Fruit fly (Drosophila melanogaster) whole organism, embryonic: ENCODE measurements around the gene CG13008.

ENCODE experiments used
- Abd-B ChIP-seq: fragments of 200-800 bp; sonication (Bioruptor generic); optimal IDR thresholded peaks from 2 replicates; lab custom pipeline; 2018; ENCODE audit warnings: missing biosample characterization, mild to moderate bottlenecking, missing genetic modification characterization, moderate library complexity
- BEAF-32 ChIP-seq: fragments of 200-800 bp; sonication (Bioruptor generic); optimal IDR thresholded peaks from 3 replicates; lab custom pipeline; 2017; ENCODE audit warnings: missing biosample characterization, missing genetic modification characterization, mild to moderate bottlenecking, moderate library complexity, missing genetic modification reagents
- CG11504 ChIP-seq: fragments of 200-800 bp; sonication (Bioruptor generic); optimal IDR thresholded peaks from 3 replicates; lab custom pipeline; 2019; ENCODE audit warnings: missing biosample characterization, mild to moderate bottlenecking, missing genetic modification characterization, moderate library complexity
- CG12104 ChIP-seq: fragments of 200-800 bp; sonication (Bioruptor generic); optimal IDR thresholded peaks from 3 replicates; lab custom pipeline; 2016; ENCODE audit warnings: missing biosample characterization, missing genetic modification characterization
- CG13287 ChIP-seq: fragments of 200-800 bp; sonication (Bioruptor generic); IDR thresholded peaks from 2 replicates; pipeline ENCODE4 v1.3.6; 2022; ENCODE audit warnings: missing biosample characterization, missing genetic modification characterization; ENCODE audit not compliant: partially characterized antibody
- CG13775 ChIP-seq: fragments of 200-800 bp; sonication (Bioruptor generic); optimal IDR thresholded peaks from 3 replicates; lab custom pipeline; 2017; ENCODE audit warnings: missing biosample characterization, mild to moderate bottlenecking, missing genetic modification characterization
- CG15011 ChIP-seq: fragments of 200-800 bp; sonication (Bioruptor generic); optimal IDR thresholded peaks from 3 replicates; lab custom pipeline; 2018; ENCODE audit warnings: missing biosample characterization, mild to moderate bottlenecking, missing genetic modification characterization
- CG1832 ChIP-seq: fragments of 200-800 bp; sonication (Bioruptor generic); optimal IDR thresholded peaks from 2 replicates; lab custom pipeline; 2017; ENCODE audit warnings: missing biosample characterization, mild to moderate bottlenecking, missing genetic modification characterization, inconsistent platforms
- CG31365 ChIP-seq: fragments of 200-800 bp; sonication (Bioruptor generic); optimal IDR thresholded peaks from 2 replicates; lab custom pipeline; 2018; ENCODE audit warnings: missing biosample characterization, mild to moderate bottlenecking, missing genetic modification characterization
- CG33213 ChIP-seq: fragments of 200-800 bp; sonication (Bioruptor generic); optimal IDR thresholded peaks from 3 replicates; lab custom pipeline; 2016; ENCODE audit warnings: missing biosample characterization, missing genetic modification characterization
- CG3838 ChIP-seq: fragments of 200-800 bp; sonication (Bioruptor generic); optimal IDR thresholded peaks from 3 replicates; lab custom pipeline; 2016; ENCODE audit warnings: missing biosample characterization, missing genetic modification characterization
- CG6254 ChIP-seq: fragments of 200-800 bp; sonication (Bioruptor generic); optimal IDR thresholded peaks from 3 replicates; lab custom pipeline; 2017; ENCODE audit warnings: mild to moderate bottlenecking, missing biosample characterization, missing genetic modification reagents, missing genetic modification characterization
- CG7357 ChIP-seq: fragments of 200-800 bp; sonication (Bioruptor generic); IDR thresholded peaks from 3 replicates; pipeline ENCODE4 v1.3.6; 2022; ENCODE audit warnings: missing biosample characterization, missing genetic modification characterization
- CG7839 ChIP-seq: fragments of 200-800 bp; sonication (Bioruptor generic); optimal IDR thresholded peaks from 3 replicates; lab custom pipeline; 2018; ENCODE audit warnings: missing biosample characterization, mild to moderate bottlenecking, missing genetic modification characterization, moderate library complexity
- CG8388 ChIP-seq: fragments of 200-800 bp; sonication (Bioruptor generic); optimal IDR thresholded peaks from 2 replicates; lab custom pipeline; 2019; ENCODE audit warnings: missing biosample characterization, mild to moderate bottlenecking, missing genetic modification characterization, moderate library complexity
- CG9609 ChIP-seq: fragments of 200-800 bp; sonication (Bioruptor generic); optimal IDR thresholded peaks from 3 replicates; lab custom pipeline; 2016; ENCODE audit warnings: missing biosample characterization, missing genetic modification characterization
- CG9797 ChIP-seq: fragments of 200-800 bp; sonication (Bioruptor generic); optimal IDR thresholded peaks from 3 replicates; lab custom pipeline; 2018; ENCODE audit warnings: missing biosample characterization, mild to moderate bottlenecking, missing genetic modification characterization
- CG9932 ChIP-seq: fragments of 200-800 bp; sonication (Bioruptor generic); IDR thresholded peaks from 2 replicates; pipeline ENCODE4 v1.3.6; 2022; ENCODE audit warnings: missing biosample characterization, missing genetic modification characterization
- CTCF ChIP-seq: fragments of 200-800 bp; sonication (Bioruptor generic); optimal IDR thresholded peaks from 2 replicates; lab custom pipeline; 2017; ENCODE audit warnings: missing biosample characterization, mild to moderate bottlenecking, missing genetic modification characterization, moderate library complexity
- Dp ChIP-seq: fragments of 200-800 bp; sonication (Bioruptor generic); optimal IDR thresholded peaks from 2 replicates; lab custom pipeline; 2018; ENCODE audit warnings: missing biosample characterization, mild to moderate bottlenecking, missing genetic modification characterization, moderate library complexity
- Dref ChIP-seq: fragments of 200-800 bp; sonication (Bioruptor generic); IDR thresholded peaks from 2 replicates; pipeline ENCODE4 v1.3.6; 2022; ENCODE audit warnings: missing biosample characterization, missing genetic modification characterization
- E2f2 ChIP-seq: fragments of 200-800 bp; sonication (Bioruptor generic); IDR thresholded peaks from 2 replicates; pipeline ENCODE4 v1.3.6; 2022; ENCODE audit warnings: missing biosample characterization, missing genetic modification characterization
- Elba2 ChIP-seq: fragments of 200-800 bp; sonication (Bioruptor generic); optimal IDR thresholded peaks from 3 replicates; lab custom pipeline; 2016; ENCODE audit warnings: missing biosample characterization, missing genetic modification characterization
- Ets65A ChIP-seq: fragments of 200-800 bp; sonication (Bioruptor generic); peaks from one replicate; lab custom pipeline; 2016; ENCODE audit warnings: missing biosample characterization, missing genetic modification characterization
- Ets97D ChIP-seq: fragments of 200-800 bp; sonication (Bioruptor generic); optimal IDR thresholded peaks from 3 replicates; lab custom pipeline; 2016; ENCODE audit warnings: missing biosample characterization, missing genetic modification characterization
- H2.0 ChIP-seq: fragments of 200-800 bp; sonication (Bioruptor generic); IDR thresholded peaks from 2 replicates; pipeline ENCODE4 v1.3.6; 2022; ENCODE audit warnings: missing biosample characterization, missing genetic modification characterization
- HmgD ChIP-seq: fragments of 200-800 bp; sonication (Bioruptor generic); optimal IDR thresholded peaks from 3 replicates; lab custom pipeline; 2016; ENCODE audit warnings: missing biosample characterization, missing genetic modification characterization
- Hr3 ChIP-seq: fragments of 200-800 bp; sonication (Bioruptor generic); optimal IDR thresholded peaks from 3 replicates; lab custom pipeline; 2016; ENCODE audit warnings: missing biosample characterization, missing genetic modification characterization
- Hr51 ChIP-seq, 2 experiments: fragments of 200-800 bp; sonication (Bioruptor generic); optimal IDR thresholded peaks; 2 replicates in 1 of 2; 3 replicates in 1 of 2; lab custom pipeline; 2016 to 2018; ENCODE audit warnings: missing biosample characterization in 2 of 2, missing genetic modification characterization in 2 of 2, mild to moderate bottlenecking in 1 of 2, moderate library complexity in 1 of 2
- Lhr ChIP-seq: fragments of 200-800 bp; sonication (Bioruptor generic); optimal IDR thresholded peaks from 3 replicates; lab custom pipeline; 2017; ENCODE audit warnings: mild to moderate bottlenecking, missing biosample characterization, missing genetic modification reagents, missing genetic modification characterization
- Myb ChIP-seq: fragments of 200-800 bp; sonication (Bioruptor generic); optimal IDR thresholded peaks from 2 replicates; lab custom pipeline; 2016; ENCODE audit warnings: missing biosample characterization, missing genetic modification characterization
- PHDP ChIP-seq: fragments of 200-800 bp; sonication (Bioruptor generic); optimal IDR thresholded peaks from 3 replicates; lab custom pipeline; 2018; ENCODE audit warnings: missing biosample characterization, mild to moderate bottlenecking, missing genetic modification characterization, moderate library complexity
- Sry-δ ChIP-seq: fragments of 200-800 bp; sonication (Bioruptor generic); optimal IDR thresholded peaks from 2 replicates; lab custom pipeline; 2016; ENCODE audit warnings: missing biosample characterization, missing genetic modification characterization
- abd-A ChIP-seq: fragments of 200-800 bp; sonication (Bioruptor generic); optimal IDR thresholded peaks from 3 replicates; lab custom pipeline; 2019; ENCODE audit warnings: missing biosample characterization, mild to moderate bottlenecking, missing genetic modification characterization, moderate library complexity
- az2 ChIP-seq: fragments of 200-800 bp; sonication (Bioruptor generic); optimal IDR thresholded peaks from 3 replicates; lab custom pipeline; 2016; ENCODE audit warnings: missing biosample characterization, missing genetic modification characterization
- bowl ChIP-seq: fragments of 200-800 bp; sonication (Bioruptor generic); IDR thresholded peaks from 2 replicates; pipeline ENCODE4 v1.3.6; 2022; ENCODE audit warnings: missing biosample characterization, missing genetic modification characterization
- chm ChIP-seq: fragments of 200-800 bp; sonication (Bioruptor generic); IDR thresholded peaks from 2 replicates; pipeline ENCODE4 v1.3.6; 2022; ENCODE audit warnings: missing biosample characterization, missing genetic modification characterization
- ci ChIP-seq: fragments of 200-800 bp; sonication (Bioruptor generic); IDR thresholded peaks from 3 replicates; pipeline ENCODE4 v1.3.6; 2022; ENCODE audit warnings: missing biosample characterization, missing genetic modification characterization
- emc ChIP-seq: fragments of 200-800 bp; sonication (Bioruptor generic); optimal IDR thresholded peaks from 2 replicates; lab custom pipeline; 2016; ENCODE audit warnings: missing biosample characterization, missing genetic modification characterization
- esg ChIP-seq: fragments of 200-800 bp; sonication (Bioruptor generic); conservative IDR thresholded peaks from 2 replicates; pipeline ENCODE4 v1.3.6; 2022; ENCODE audit warnings: missing biosample characterization, missing genetic modification characterization
- fu2 ChIP-seq: fragments of 200-800 bp; sonication (Bioruptor generic); optimal IDR thresholded peaks from 2 replicates; lab custom pipeline; 2016; ENCODE audit warnings: missing biosample characterization, missing genetic modification characterization
- ind ChIP-seq: fragments of 200-800 bp; sonication (Bioruptor generic); optimal IDR thresholded peaks from 3 replicates; lab custom pipeline; 2016; ENCODE audit warnings: missing biosample characterization, missing genetic modification characterization
- lbe ChIP-seq: fragments of 200-800 bp; sonication (Bioruptor generic); optimal IDR thresholded peaks from 2 replicates; lab custom pipeline; 2016; ENCODE audit warnings: missing biosample characterization, mild to moderate bottlenecking, missing genetic modification characterization
- mam ChIP-seq: fragments of 200-800 bp; sonication (Bioruptor generic); optimal IDR thresholded peaks from 3 replicates; lab custom pipeline; 2016; ENCODE audit warnings: missing biosample characterization, missing genetic modification characterization
- nmo ChIP-seq: fragments of 200-800 bp; sonication (Bioruptor generic); optimal IDR thresholded peaks from 2 replicates; lab custom pipeline; 2018; ENCODE audit warnings: missing biosample characterization, mild to moderate bottlenecking, missing genetic modification characterization, moderate library complexity
- odd ChIP-seq: fragments of 200-800 bp; sonication (Bioruptor generic); optimal IDR thresholded peaks from 2 replicates; lab custom pipeline; 2017; ENCODE audit warnings: missing biosample characterization, mild to moderate bottlenecking, missing genetic modification characterization
- so ChIP-seq: fragments of 200-800 bp; sonication (Bioruptor generic); IDR thresholded peaks from 3 replicates; pipeline ENCODE4 v1.3.6; 2022; ENCODE audit warnings: missing biosample characterization, missing genetic modification characterization
- sqz ChIP-seq: fragments of 200-800 bp; sonication (Bioruptor generic); optimal IDR thresholded peaks from 3 replicates; lab custom pipeline; 2018; ENCODE audit warnings: missing biosample characterization, mild to moderate bottlenecking, missing genetic modification characterization
- stwl ChIP-seq: fragments of 200-800 bp; sonication (Bioruptor generic); optimal IDR thresholded peaks from 3 replicates; lab custom pipeline; 2018; ENCODE audit warnings: missing biosample characterization, mild to moderate bottlenecking, missing genetic modification characterization, moderate library complexity
- zen2 ChIP-seq: fragments of 200-800 bp; sonication (Bioruptor generic); IDR thresholded peaks from 3 replicates; pipeline ENCODE4 v1.3.6; 2022; ENCODE audit warnings: missing biosample characterization, missing genetic modification characterization; ENCODE audit not compliant: partially characterized antibody

Gene CG13008

DNA sequence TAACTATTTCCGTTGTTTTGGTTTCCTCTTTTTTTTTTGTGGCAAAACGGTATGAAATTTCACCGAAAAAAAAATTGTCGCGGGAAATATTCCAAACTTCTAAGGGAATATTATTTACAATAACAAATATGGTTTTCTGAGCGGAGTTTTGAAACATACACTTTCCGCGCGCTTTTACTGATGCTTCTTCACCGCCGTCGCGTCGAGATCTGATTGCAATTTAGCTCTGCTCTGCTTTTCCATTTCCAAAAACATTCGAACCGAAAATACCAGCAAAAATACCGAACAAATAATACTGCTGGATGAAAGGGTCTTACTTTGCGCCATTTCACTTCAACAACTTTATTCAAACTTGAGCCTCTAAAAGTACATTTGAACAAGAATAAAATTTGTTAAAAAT, 16.1 kb upstream of the CG13008 start, which contains the start of gene Septin4 (continued):
- no peak for TF ChIP-seq zen2
- no peak for TF ChIP-seq odd (GFP tag; lab: Kevin White, UChicago)
- TF ChIP-seq ci (GFP tag; lab: Robert Waterston, UW) = peak; percentile 28; the same call in 1 of the 3 replicates
- TF ChIP-seq chm (GFP tag; lab: Robert Waterston, UW) = peak; percentile 48; the same call in 1 of the 2 replicates
- TF ChIP-seq abd-A (tag; lab: Kevin White, UChicago) = no peak
- TF ChIP-seq CG8388 = no peak
- no peak for TF ChIP-seq bowl (GFP tag; lab: Robert Waterston, UW)
- TF ChIP-seq Dref (GFP tag; lab: Robert Waterston, UW) = 0 out of 2 replicates have a peak, but pooled peaks have one; percentile 17
- no peak for TF ChIP-seq CG15011
- no peak for TF ChIP-seq Elba2 (GFP tag; lab: Kevin White, UChicago)
- peak; percentile 65 for TF ChIP-seq Dp
- TF ChIP-seq CG7357 (GFP tag; lab: Robert Waterston, UW) = no peak

DNA sequence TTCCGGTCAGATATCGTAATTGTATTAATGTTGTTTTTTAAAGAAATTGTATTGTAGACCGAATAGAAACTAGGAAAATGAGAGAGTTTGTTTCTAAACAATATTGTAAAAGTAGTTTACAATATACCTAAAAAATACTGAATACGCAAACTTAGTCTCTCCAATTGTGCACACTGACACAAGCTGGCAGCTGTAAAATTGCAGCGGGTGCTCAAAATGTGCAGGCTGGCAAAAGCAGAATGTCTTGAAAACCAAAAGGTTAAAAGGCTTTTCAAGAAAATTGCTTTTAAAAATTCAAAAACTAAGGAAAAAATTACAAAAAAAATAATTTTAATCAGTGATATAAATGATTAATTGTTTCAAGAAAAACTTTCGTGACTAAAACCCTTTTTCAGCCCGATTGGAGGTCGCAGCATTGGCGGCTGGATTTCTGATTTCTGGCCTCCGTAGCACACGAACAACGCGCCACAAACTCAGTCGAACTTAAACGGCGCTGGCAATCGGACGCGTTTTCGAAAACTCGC, 15.4 kb upstream of the CG13008 start, which contains the start of gene CG4678:
Gene CG4678, plus strand, starts transcription at position 474 of the 524 bp plus-strand sequence.
- TF ChIP-seq CG11504 (tag; lab: Kevin White, UChicago) (peak; percentile 51), Myb (peak; percentile 52), Abd-B (GFP tag; lab: Kevin White, UChicago) (peak; percentile 44), CG33213 (GFP tag; lab: Kevin White, UChicago) (peak; percentile 58), stwl (peak; percentile 90), esg (GFP tag; lab: Robert Waterston, UW) (no peak), CG3838 (GFP tag; lab: Kevin White, UChicago) (no peak), so (GFP tag; lab: Robert Waterston, UW) (no peak), Hr3 (GFP tag; lab: Kevin White, UChicago) (no peak), Ets65A (GFP tag; lab: Kevin White, UChicago) (peak; percentile 93), E2f2 (GFP tag; lab: Robert Waterston, UW) (peak; percentile 89), CG7839 (tag; lab: Kevin White, UChicago) (no peak), az2 (GFP tag; lab: Kevin White, UChicago) (no peak), CG1832 (no peak), CG12104 (GFP tag; lab: Kevin White, UChicago) (no peak), fu2 (no peak), PHDP (tag; lab: Kevin White, UChicago) (no peak), ind (GFP tag; lab: Kevin White, UChicago) (no peak), sqz (GFP tag; lab: Kevin White, UChicago) (no peak), CG13775 (GFP tag; lab: Kevin White, UChicago) (no peak), CG9797 (GFP tag; lab: Kevin White, UChicago) (peak; percentile 22), CTCF (GFP tag; lab: Kevin White, UChicago) (peak; percentile 56), mam (GFP tag; lab: Kevin White, UChicago) (peak; percentile 1), Ets97D (GFP tag; lab: Kevin White, UChicago) (peak; percentile 52), CG31365 (tag; lab: Kevin White, UChicago) (no peak), BEAF-32 (GFP tag; lab: Kevin White, UChicago) (peak; percentile 28), Dref (GFP tag; lab: Robert Waterston, UW) (peak; percentile 46; the same call in 1 of the 2 replicates), Lhr (peak; percentile 43), H2.0 (GFP tag; lab: Robert Waterston, UW) (no peak), emc (GFP tag; lab: Kevin White, UChicago) (no peak), Sry-δ (GFP tag; lab: Kevin White, UChicago) (peak; percentile 9), Hr51 (GFP tag; optimal IDR thresholded peaks at IDR 0.05; lab: Kevin White, UChicago) (peak in 1 of 2 experiments; percentile 12), lbe (GFP tag; lab: Kevin White, UChicago) (no peak), CG6254 (GFP tag; lab: Kevin White, UChicago) (peak; percentile 14), nmo (peak; percentile 20), CG13287 (GFP tag; lab: Robert Waterston, UW) (no peak), CG9609 (GFP tag; lab: Kevin White, UChicago) (peak; percentile 6), CG9932 (0 out of 2 replicates have a peak, but pooled peaks have one; percentile 12), HmgD (peak; percentile 43)
